Worm (Caenorhabditis elegans): ENCODE measurements around the gene C28H8.3.

Gene C28H8.3

ce11 chrIII:5874664-5875417 lies 33.7 kb upstream of the C28H8.3 start:
- TF ChIP-seq php-3 (GFP tag; IDR thresholded peaks at IDR 0.05) (0 out of 2 replicates have a peak, but pooled peaks have one; percentile 8), D1046.2 (GFP tag; IDR thresholded peaks at IDR 0.05) (0 out of 2 replicates have a peak, but pooled peaks have one; percentile 47), nhr-42 (GFP tag; IDR thresholded peaks at IDR 0.05) (0 out of 2 replicates have a peak, but pooled peaks have one; percentile 5), set-16 (GFP tag; IDR thresholded peaks at IDR 0.05) (peak; percentile 67), nhr-77 (tag; optimal IDR thresholded peaks at IDR 0.05) (no peak), T20F7.1 (GFP tag; optimal IDR thresholded peaks at IDR 0.05) (peak; percentile 12), sdz-12 (GFP tag; optimal IDR thresholded peaks at IDR 0.05) (no peak), rbr-2 (tag; optimal IDR thresholded peaks at IDR 0.05) (no peak), skn-1 (tag; optimal IDR thresholded peaks at IDR 0.05) (peak; percentile 22), nhr-41 (GFP tag; IDR thresholded peaks at IDR 0.05) (no peak), aha-1 (tag) (peak; percentile 94)

- TF ChIP-seq nhr-42 (GFP tag; IDR thresholded peaks at IDR 0.05) (no peak), snpc-1.2 (GFP tag; IDR thresholded peaks at IDR 0.05) (no peak), set-16 (GFP tag; IDR thresholded peaks at IDR 0.05) (peak; percentile 57; the same call in 1 of the 2 replicates), zfp-3 (GFP tag; conservative IDR thresholded peaks at IDR 0.05) (no peak), attf-4 (tag; optimal IDR thresholded peaks at IDR 0.05) (no peak), madf-5 (GFP tag; IDR thresholded peaks at IDR 0.05) (0 out of 4 replicates have a peak, but pooled peaks of 1 of the 2 experiments have one; percentile 24)
Measured at ce11 chrIII:5875418-5875702, 33.1 kb upstream of the C28H8.3 start.

ce11 chrIII:5875705-5876104 lies 32.8 kb upstream of the C28H8.3 start:
- TF ChIP-seq Y48G9A.11 (GFP tag; IDR thresholded peaks at IDR 0.05) = no peak
- peak; percentile 21 for TF ChIP-seq nhr-28 (tag; optimal IDR thresholded peaks at IDR 0.05)
- peak; percentile 42 for TF ChIP-seq duxl-1 (tag; optimal IDR thresholded peaks at IDR 0.05; ENCODE audit: poor library complexity)
- TF ChIP-seq nhr-77 (tag; optimal IDR thresholded peaks at IDR 0.05) = no peak
- TF ChIP-seq daf-16 (GFP tag; optimal IDR thresholded peaks at IDR 0.05) = no peak
- TF ChIP-seq daf-16 (tag; optimal IDR thresholded peaks at IDR 0.05) = peak; percentile 80
- TF ChIP-seq jun-1 (tag; optimal IDR thresholded peaks at IDR 0.05) = no peak
- no peak for TF ChIP-seq lin-38 (GFP tag; IDR thresholded peaks at IDR 0.05)

ce11 chrIII:5876140-5876675 lies 32.3 kb upstream of the C28H8.3 start, which contains the start of gene aldo-2:
aldo-2 (minus strand) TSS chrIII:5876625.
- peak; percentile 63 for TF ChIP-seq unc-130 (GFP tag; optimal IDR thresholded peaks at IDR 0.05)
- peak; percentile 13; the same call in 1 of the 2 replicates for TF ChIP-seq dmd-6 (GFP tag; IDR thresholded peaks at IDR 0.05)
- 0 out of 2 replicates have a peak, but pooled peaks have one; percentile 19 for TF ChIP-seq ZK337.2 (GFP tag; IDR thresholded peaks at IDR 0.05)
- no peak for TF ChIP-seq ces-1 (GFP tag; optimal IDR thresholded peaks at IDR 0.05)
- no peak for TF ChIP-seq mdt-29 (GFP tag; IDR thresholded peaks at IDR 0.05)
- no peak for TF ChIP-seq tag-97 (GFP tag; IDR thresholded peaks at IDR 0.05)
- TF ChIP-seq mxl-2 (GFP tag; conservative IDR thresholded peaks at IDR 0.05) = no peak
- peak; percentile 32 for TF ChIP-seq hlh-11 (tag; optimal IDR thresholded peaks at IDR 0.05)
- TF ChIP-seq vab-7 (GFP tag; IDR thresholded peaks at IDR 0.05) = no peak
- peak; percentile 40; the same call in 1 of the 2 replicates for TF ChIP-seq madf-9 (GFP tag; conservative IDR thresholded peaks at IDR 0.05)
- TF ChIP-seq nhr-10 (tag; optimal IDR thresholded peaks at IDR 0.05) = no peak
- TF ChIP-seq ama-1 (optimal IDR thresholded peaks at IDR 0.05) = peak; percentile 97
- TF ChIP-seq dve-1 (tag; optimal IDR thresholded peaks at IDR 0.05; ENCODE audit: insufficient read depth) = peak; percentile 12
- peak in 1 of 2 experiments; percentile 56 for TF ChIP-seq hif-1 (tag; optimal IDR thresholded peaks at IDR 0.05)
- TF ChIP-seq egl-43 (GFP tag; IDR thresholded peaks at IDR 0.05) = peak; percentile 59; the same call in 1 of the 2 replicates
- peak; percentile 7 for TF ChIP-seq nhr-28 (tag; optimal IDR thresholded peaks at IDR 0.05)
- peak in 1 of 2 experiments; percentile 21 for TF ChIP-seq mdl-1 (tag; optimal IDR thresholded peaks at IDR 0.05)
- TF ChIP-seq ceh-82 (tag; optimal IDR thresholded peaks at IDR 0.05) = no peak
- 0 out of 2 replicates have a peak, but pooled peaks have one; percentile 27 for TF ChIP-seq lim-7 (GFP tag; IDR thresholded peaks at IDR 0.05)
- TF ChIP-seq mep-1 (tag; optimal IDR thresholded peaks at IDR 0.05) = peak; percentile 46
- no peak for TF ChIP-seq F10B5.3 (tag; optimal IDR thresholded peaks at IDR 0.05)
- peak; percentile 37; the same call in 1 of the 2 replicates for TF ChIP-seq Y48G9A.11 (GFP tag; IDR thresholded peaks at IDR 0.05)
- TF ChIP-seq dpl-1 (GFP tag; optimal IDR thresholded peaks at IDR 0.05) = peak; percentile 28
- no peak for TF ChIP-seq T20F7.1 (GFP tag; optimal IDR thresholded peaks at IDR 0.05)
- TF ChIP-seq daf-8 (GFP tag; IDR thresholded peaks at IDR 0.05) = no peak

All from whole organism, L4 larva.